Worm (Caenorhabditis elegans) whole organism, late embryonic: Measurements from ENCODE around the gene ZK616.2.

ENCODE experiments used
- C08G9.2 ChIP-seq: sonication (generic microtip); optimal IDR thresholded peaks from 2 replicates; lab custom pipeline; 2016; ENCODE audit warnings: mild to moderate bottlenecking, missing genetic modification characterization, moderate library complexity, missing compliant biosample characterization
- C38D4.7 ChIP-seq: fragments of 200-800 bp; sonication (Bioruptor generic); optimal IDR thresholded peaks from 2 replicates; lab custom pipeline; 2018; ENCODE audit warnings: mild to moderate bottlenecking, missing genetic modification characterization, moderate library complexity, missing compliant biosample characterization
- ahr-1 ChIP-seq: sonication (generic microtip); optimal IDR thresholded peaks from 2 replicates; lab custom pipeline; 2016; ENCODE audit warnings: missing genetic modification characterization, missing compliant biosample characterization
- ama-1 ChIP-seq: fragments of 150-350 bp; optimal IDR thresholded peaks from 2 replicates; lab custom pipeline; 2014
- ceh-14 ChIP-seq: sonication (generic microtip); optimal IDR thresholded peaks from 2 replicates; lab custom pipeline; 2016; ENCODE audit warnings: missing genotype, missing genetic modification characterization, missing compliant biosample characterization
- ceh-18 ChIP-seq: sonication (generic microtip); optimal IDR thresholded peaks from 2 replicates; lab custom pipeline; 2016; ENCODE audit warnings: missing genetic modification characterization, missing compliant biosample characterization
- ceh-19 ChIP-seq: fragments of 200-800 bp; sonication (Bioruptor generic); optimal IDR thresholded peaks from 2 replicates; lab custom pipeline; 2018; ENCODE audit warnings: mild to moderate bottlenecking, missing genetic modification characterization, missing compliant biosample characterization
- ceh-31 ChIP-seq: sonication (generic microtip); optimal IDR thresholded peaks from 2 replicates; lab custom pipeline; 2016; ENCODE audit warnings: missing genetic modification characterization, missing compliant biosample characterization
- ceh-34 ChIP-seq: sonication (generic microtip); optimal IDR thresholded peaks from 2 replicates; lab custom pipeline; 2016; ENCODE audit warnings: mild to moderate bottlenecking, missing genetic modification characterization, missing compliant biosample characterization
- ceh-45 ChIP-seq: fragments of 200-800 bp; sonication (Bioruptor generic); IDR thresholded peaks from 2 replicates; pipeline ENCODE4 v1.3.6; 2022; ENCODE audit warnings: missing genetic modification reagents, missing genetic modification characterization, missing compliant biosample characterization
- ceh-9 ChIP-seq: sonication (generic microtip); optimal IDR thresholded peaks from 2 replicates; lab custom pipeline; 2016; ENCODE audit warnings: mild to moderate bottlenecking, missing genetic modification characterization, inconsistent platforms, missing compliant biosample characterization
- elt-2 ChIP-seq: sonication (generic microtip); optimal IDR thresholded peaks from 2 replicates; lab custom pipeline; 2016; ENCODE audit warnings: missing genetic modification reagents, missing genetic modification characterization, missing compliant biosample characterization
- fkh-10 ChIP-seq: fragments of 150-350 bp; optimal IDR thresholded peaks from 2 replicates; lab custom pipeline; 2014; ENCODE audit warnings: missing biosample characterization, missing genetic modification reagents, missing genetic modification characterization
- gmeb-2 ChIP-seq: sonication (generic microtip); optimal IDR thresholded peaks from 2 replicates; lab custom pipeline; 2016; ENCODE audit warnings: missing genetic modification characterization, inconsistent platforms, missing compliant biosample characterization
- hlh-30 ChIP-seq: sonication (generic microtip); optimal IDR thresholded peaks from 2 replicates; lab custom pipeline; 2017; ENCODE audit warnings: antibody characterized with exemption, missing genetic modification characterization, missing compliant biosample characterization; ENCODE audit not compliant: insufficient read depth
- hlh-6 ChIP-seq: sonication (generic microtip); optimal IDR thresholded peaks from 2 replicates; lab custom pipeline; 2016; ENCODE audit warnings: missing genotype, missing genetic modification characterization, missing compliant biosample characterization
- hlh-8 ChIP-seq: sonication (generic microtip); optimal IDR thresholded peaks from 2 replicates; lab custom pipeline; 2016; ENCODE audit warnings: missing genotype, missing genetic modification characterization, missing compliant biosample characterization
- lim-6 ChIP-seq: sonication (generic microtip); optimal IDR thresholded peaks from 2 replicates; lab custom pipeline; 2016; ENCODE audit warnings: missing genetic modification characterization, missing compliant biosample characterization
- lin-11 ChIP-seq: fragments of 200-800 bp; sonication (Bioruptor generic); optimal IDR thresholded peaks from 2 replicates; lab custom pipeline; 2018; ENCODE audit warnings: mild to moderate bottlenecking, missing genetic modification characterization, missing compliant biosample characterization
- nhr-232 ChIP-seq: sonication (generic microtip); optimal IDR thresholded peaks from 2 replicates; lab custom pipeline; 2016; ENCODE audit warnings: missing genetic modification characterization, missing compliant biosample characterization
- pag-3 ChIP-seq: sonication (generic microtip); optimal IDR thresholded peaks from 2 replicates; lab custom pipeline; 2016; ENCODE audit warnings: missing compliant biosample characterization, missing genetic modification characterization, borderline replicate concordance
- pat-9 ChIP-seq: fragments of 200-800 bp; sonication (Bioruptor generic); optimal IDR thresholded peaks from 2 replicates; lab custom pipeline; 2018; ENCODE audit warnings: mild to moderate bottlenecking, missing genetic modification characterization, moderate library complexity, missing compliant biosample characterization
- pha-2 ChIP-seq: sonication (generic microtip); optimal IDR thresholded peaks from 2 replicates; lab custom pipeline; 2017; ENCODE audit warnings: mild to moderate bottlenecking, missing genetic modification characterization, missing compliant biosample characterization
- pqm-1 ChIP-seq: sonication (generic microtip); optimal IDR thresholded peaks from 2 replicates; lab custom pipeline; 2016; ENCODE audit warnings: missing genetic modification characterization, missing compliant biosample characterization
- pros-1 ChIP-seq: fragments of 150-350 bp; optimal IDR thresholded peaks from 2 replicates; lab custom pipeline; 2014; ENCODE audit warnings: missing biosample characterization, missing genetic modification reagents, missing genetic modification characterization
- ref-2 ChIP-seq: sonication (generic microtip); optimal IDR thresholded peaks from 2 replicates; lab custom pipeline; 2016; ENCODE audit warnings: missing genetic modification characterization, missing compliant biosample characterization
- sox-2 ChIP-seq: fragments of 200-800 bp; sonication (Bioruptor generic); IDR thresholded peaks from 2 replicates; pipeline ENCODE4 v1.3.6; 2022; ENCODE audit warnings: missing genetic modification reagents, missing genetic modification characterization, missing compliant biosample characterization
- tbx-7 ChIP-seq: sonication (generic microtip); optimal IDR thresholded peaks from 2 replicates; lab custom pipeline; 2016; ENCODE audit warnings: missing genotype, missing genetic modification characterization, missing compliant biosample characterization
- ttx-3 ChIP-seq: sonication (generic microtip); optimal IDR thresholded peaks from 2 replicates; lab custom pipeline; 2016; ENCODE audit warnings: missing genetic modification reagents, missing genetic modification characterization, missing compliant biosample characterization
- unc-42 ChIP-seq: sonication (generic microtip); optimal IDR thresholded peaks from 2 replicates; lab custom pipeline; 2016; ENCODE audit warnings: missing genotype, missing genetic modification characterization, missing compliant biosample characterization
- zip-5 ChIP-seq: sonication (generic microtip); optimal IDR thresholded peaks from 2 replicates; lab custom pipeline; 2016; ENCODE audit warnings: missing genetic modification characterization, missing compliant biosample characterization
- ztf-16 ChIP-seq: sonication (generic microtip); optimal IDR thresholded peaks from 2 replicates; lab custom pipeline; 2017; ENCODE audit warnings: missing genetic modification characterization, missing compliant biosample characterization

Gene ZK616.2

ce11 chrIV:5370914-5371313 is 26.7 kb upstream of the ZK616.2 start (continued):
- TF ChIP-seq ttx-3 = peak; percentile 72

- no peak for TF ChIP-seq ceh-34 (tag; lab: Kevin White, UChicago)
Measured at ce11 chrIV:5374321-5374720, 23.3 kb upstream of the ZK616.2 start.

ce11 chrIV:5374946-5375345 is 22.7 kb upstream of the ZK616.2 start:
- TF ChIP-seq ceh-9 (tag; lab: Kevin White, UChicago) (no peak), ceh-18 (tag; lab: Kevin White, UChicago) (no peak), C08G9.2 (no peak), ahr-1 (tag; lab: Kevin White, UChicago) (no peak), lim-6 (tag; lab: Kevin White, UChicago) (no peak), zip-5 (tag; lab: Kevin White, UChicago) (no peak), lin-11 (no peak), gmeb-2 (tag; lab: Kevin White, UChicago) (no peak), pat-9 (tag; lab: Kevin White, UChicago) (no peak), ceh-45 (GFP tag; lab: Robert Waterston, UW) (no peak), ref-2 (tag; lab: Kevin White, UChicago) (no peak), nhr-232 (no peak), ceh-19 (GFP tag; lab: Kevin White, UChicago) (no peak)

- no peak for TF ChIP-seq hlh-6
- peak; percentile 39 for TF ChIP-seq elt-2 (tag; lab: Kevin White, UChicago)
Measured at ce11 chrIV:5377062-5377461, 20.6 kb upstream of the ZK616.2 start, which contains the start of gene elo-5. Gene elo-5, minus strand, starts transcription at chrIV:5377117.

- TF ChIP-seq hlh-30 (tag; lab: Kevin White, UChicago) (no peak), ztf-16 (tag; lab: Kevin White, UChicago) (no peak), fkh-10 (no peak), hlh-6 (no peak), pqm-1 (tag; lab: Kevin White, UChicago) (no peak), ceh-34 (tag; lab: Kevin White, UChicago) (no peak), ceh-9 (tag; lab: Kevin White, UChicago) (no peak), pros-1 (tag; lab: Kevin White, UChicago) (no peak), unc-42 (tag; lab: Kevin White, UChicago) (no peak), hlh-8 (no peak), sox-2 (no peak), pha-2 (tag; lab: Kevin White, UChicago) (no peak)
Measured at ce11 chrIV:5380140-5380539, 17.5 kb upstream of the ZK616.2 start.

ce11 chrIV:5381334-5381733 is 16.3 kb upstream of the ZK616.2 start, which contains the start of gene F41H10.2:
Gene F41H10.2, plus strand, starts transcription at chrIV:5381634.
- no peak for TF ChIP-seq ceh-19 (GFP tag; lab: Kevin White, UChicago)
- TF ChIP-seq C38D4.7 = no peak
- no peak for TF ChIP-seq ama-1 (lab: Kevin White, UChicago)
- TF ChIP-seq pag-3 (tag; lab: Kevin White, UChicago) = no peak
- no peak for TF ChIP-seq nhr-232
- TF ChIP-seq tbx-7 (tag; lab: Kevin White, UChicago) = no peak
- TF ChIP-seq ceh-18 (tag; lab: Kevin White, UChicago) = no peak
- no peak for TF ChIP-seq sox-2
- no peak for TF ChIP-seq ceh-31 (tag; lab: Kevin White, UChicago)
- TF ChIP-seq ceh-14 = no peak
